Worm (Caenorhabditis elegans): ENCODE results near the gene W06F12.2.

DNA sequence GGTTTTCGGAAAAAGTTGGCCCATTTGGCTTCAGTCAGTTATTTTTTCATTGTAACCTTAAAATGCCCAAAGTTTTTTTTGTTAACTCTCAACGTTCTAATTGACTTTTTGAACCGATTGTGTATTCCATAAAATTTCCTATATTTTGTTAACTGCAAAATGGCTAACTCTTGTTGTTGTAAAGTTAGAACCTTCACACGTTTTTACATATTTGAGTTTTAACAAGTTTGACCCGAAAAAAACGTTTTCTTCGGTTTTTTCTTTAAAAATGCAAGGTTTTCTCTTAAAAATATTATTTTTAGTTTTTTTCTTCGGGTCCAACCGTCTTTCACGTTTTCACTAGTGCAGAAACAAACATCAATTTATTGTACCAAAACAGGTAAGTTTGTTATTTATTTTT is 29.8 kb downstream of the W06F12.2 start, which contains the start of gene lit-1:
- TF ChIP-seq hmg-4 (GFP tag; optimal IDR thresholded peaks at IDR 0.05) (no peak), ama-1 (optimal IDR thresholded peaks at IDR 0.05) (no peak), ceh-36 (tag; optimal IDR thresholded peaks at IDR 0.05) (no peak), scrt-1 (GFP tag; IDR thresholded peaks at IDR 0.05) (no peak)

Measured in whole organism, early embryonic.